Worm (Caenorhabditis elegans) whole organism, young adult: ENCODE data around the gene hsp-110.

Experiments used
- B0336.3 ChIP-seq: fragments of 200-800 bp; sonication (Bioruptor generic); IDR thresholded peaks from 2 replicates; pipeline ENCODE4 v1.3.6; 2022; ENCODE audit warnings: missing genetic modification characterization, missing compliant biosample characterization
- C06A6.2 ChIP-seq: fragments of 200-800 bp; sonication (Bioruptor generic); conservative IDR thresholded peaks from 2 replicates; pipeline ENCODE4 v1.3.6; 2022; ENCODE audit warnings: missing genetic modification characterization, missing compliant biosample characterization
- F10E7.11 ChIP-seq: sonication (generic microtip); optimal IDR thresholded peaks from 2 replicates; lab custom pipeline; 2017; ENCODE audit warnings: mild to moderate bottlenecking, missing genetic modification characterization, moderate library complexity, missing compliant biosample characterization
- F39B2.1 ChIP-seq: fragments of 200-800 bp; sonication (Bioruptor generic); IDR thresholded peaks from 2 replicates; pipeline ENCODE4 v1.3.6; 2022; ENCODE audit warnings: missing genetic modification reagents, missing genetic modification characterization, missing compliant biosample characterization
- F49E8.2 ChIP-seq: sonication (generic microtip); optimal IDR thresholded peaks from 3 replicates; lab custom pipeline; 2017; ENCODE audit warnings: missing genetic modification characterization, mild to moderate bottlenecking, missing compliant biosample characterization, antibody characterized with exemption, moderate library complexity; ENCODE audit not compliant: insufficient read depth
- F57C9.4 ChIP-seq: sonication (generic microtip); optimal IDR thresholded peaks from 2 replicates; lab custom pipeline; 2017; ENCODE audit warnings: mild to moderate bottlenecking, missing genetic modification characterization, missing compliant biosample characterization
- K11D2.4 ChIP-seq: fragments of 200-800 bp; sonication (Bioruptor generic); IDR thresholded peaks from 2 replicates; pipeline ENCODE4 v1.3.6; 2022; ENCODE audit warnings: missing genetic modification reagents, missing genetic modification characterization, missing compliant biosample characterization
- Y56A3A.18 ChIP-seq: fragments of 200-800 bp; sonication (Bioruptor generic); IDR thresholded peaks from 2 replicates; pipeline ENCODE4 v1.3.6; 2022; ENCODE audit warnings: missing genetic modification reagents, missing genetic modification characterization, missing compliant biosample characterization
- Y95B8A.8 ChIP-seq: fragments of 200-800 bp; sonication (Bioruptor generic); IDR thresholded peaks from 2 replicates; pipeline ENCODE4 v1.3.6; 2022; ENCODE audit warnings: missing genetic modification reagents, missing genetic modification characterization, missing compliant biosample characterization
- ZK185.1 ChIP-seq: sonication (generic microtip); optimal IDR thresholded peaks from 2 replicates; lab custom pipeline; 2016; ENCODE audit warnings: mild to moderate bottlenecking, missing genetic modification characterization, missing compliant biosample characterization; ENCODE audit not compliant: poor library complexity, severe bottlenecking
- akir-1 ChIP-seq: fragments of 200-800 bp; sonication (Bioruptor generic); optimal IDR thresholded peaks from 2 replicates; lab custom pipeline; 2018; ENCODE audit warnings: mild to moderate bottlenecking, missing genetic modification characterization, moderate library complexity, missing compliant biosample characterization
- attf-3 ChIP-seq: fragments of 200-800 bp; sonication (Bioruptor generic); conservative IDR thresholded peaks from 2 replicates; pipeline ENCODE4 v1.3.6; 2022; ENCODE audit warnings: missing genetic modification reagents, missing genetic modification characterization, missing compliant biosample characterization
- bed-1 ChIP-seq: fragments of 200-800 bp; sonication (Bioruptor generic); IDR thresholded peaks from 2 replicates; pipeline ENCODE4 v1.3.6; 2022; ENCODE audit warnings: missing genetic modification reagents, missing genetic modification characterization, missing compliant biosample characterization
- ccch-3 ChIP-seq: fragments of 200-800 bp; sonication (Bioruptor generic); optimal IDR thresholded peaks from 2 replicates; lab custom pipeline; 2018; ENCODE audit warnings: mild to moderate bottlenecking, missing genetic modification characterization, missing compliant biosample characterization
- ceh-58 ChIP-seq: fragments of 200-800 bp; sonication (Bioruptor generic); IDR thresholded peaks from 2 replicates; pipeline ENCODE4 v1.3.6; 2022; ENCODE audit warnings: missing genetic modification characterization, missing compliant biosample characterization
- ceh-79 ChIP-seq: sonication (generic microtip); optimal IDR thresholded peaks from 2 replicates; lab custom pipeline; 2017; ENCODE audit warnings: mild to moderate bottlenecking, missing genetic modification characterization, missing compliant biosample characterization
- dpff-1 ChIP-seq: sonication (generic microtip); optimal IDR thresholded peaks from 2 replicates; lab custom pipeline; 2017; ENCODE audit warnings: mild to moderate bottlenecking, missing genetic modification characterization, missing compliant biosample characterization
- dpl-1 ChIP-seq: fragments of 150-350 bp; optimal IDR thresholded peaks from 2 replicates; lab custom pipeline; 2014; ENCODE audit warnings: missing biosample characterization, missing genetic modification reagents, missing genetic modification characterization
- egl-44 ChIP-seq: fragments of 200-800 bp; sonication (Bioruptor generic); IDR thresholded peaks from 2 replicates; pipeline ENCODE4 v1.3.6; 2022; ENCODE audit warnings: missing genetic modification reagents, missing genetic modification characterization, missing compliant biosample characterization
- fkh-3 ChIP-seq: sonication (generic microtip); optimal IDR thresholded peaks from 2 replicates; lab custom pipeline; 2016; ENCODE audit warnings: mild to moderate bottlenecking, missing genetic modification characterization, missing compliant biosample characterization
- gei-17 ChIP-seq: fragments of 200-800 bp; sonication (Bioruptor generic); optimal IDR thresholded peaks from 2 replicates; lab custom pipeline; 2018; ENCODE audit warnings: mild to moderate bottlenecking, missing genetic modification characterization, missing compliant biosample characterization
- hlh-26 ChIP-seq: fragments of 200-800 bp; sonication (Bioruptor generic); conservative IDR thresholded peaks from 2 replicates; pipeline ENCODE4 v1.3.6; 2022; ENCODE audit warnings: missing genetic modification reagents, missing genetic modification characterization, missing compliant biosample characterization
- lag-1 ChIP-seq: fragments of 200-800 bp; sonication (Bioruptor generic); IDR thresholded peaks from 2 replicates; pipeline ENCODE4 v1.3.6; 2022; ENCODE audit warnings: missing genetic modification reagents, missing genetic modification characterization, missing compliant biosample characterization
- let-526 ChIP-seq: fragments of 200-800 bp; sonication (Bioruptor generic); IDR thresholded peaks from 2 replicates; pipeline ENCODE4 v1.3.6; 2022; ENCODE audit warnings: missing genetic modification reagents, missing genetic modification characterization, missing compliant biosample characterization
- let-607 ChIP-seq, 2 experiments: fragments of 200-800 bp in 1 of 2; sonication (Bioruptor generic) in 1 of 2; sonication (generic microtip) in 1 of 2; optimal IDR thresholded peaks; 2 replicates each; lab custom pipeline; 2016 to 2018; ENCODE audit warnings: mild to moderate bottlenecking in 2 of 2, missing compliant biosample characterization in 2 of 2, missing genetic modification characterization in 2 of 2, moderate library complexity in 2 of 2, missing genotype in 1 of 2
- lsl-1 ChIP-seq: fragments of 200-800 bp; sonication (Bioruptor generic); optimal IDR thresholded peaks from 2 replicates; lab custom pipeline; 2018; ENCODE audit warnings: mild to moderate bottlenecking, missing genetic modification characterization, moderate library complexity, missing compliant biosample characterization
- madf-3 ChIP-seq: fragments of 200-800 bp; sonication (Bioruptor generic); IDR thresholded peaks from 2 replicates; pipeline ENCODE4 v1.3.6; 2022; ENCODE audit warnings: missing genetic modification reagents, missing genetic modification characterization, missing compliant biosample characterization
- madf-8 ChIP-seq: fragments of 200-800 bp; sonication (Bioruptor generic); conservative IDR thresholded peaks from 2 replicates; pipeline ENCODE4 v1.3.6; 2022; ENCODE audit warnings: missing genetic modification reagents, missing genetic modification characterization, missing compliant biosample characterization
- mel-28 ChIP-seq: sonication (generic microtip); optimal IDR thresholded peaks from 2 replicates; lab custom pipeline; 2016; ENCODE audit warnings: borderline replicate concordance, mild to moderate bottlenecking, missing genetic modification characterization, missing compliant biosample characterization
- mes-4 ChIP-seq: sonication (generic microtip); optimal IDR thresholded peaks from 2 replicates; lab custom pipeline; 2016; ENCODE audit warnings: missing genotype, missing genetic modification characterization, missing compliant biosample characterization
- nhr-120 ChIP-seq: fragments of 200-800 bp; sonication (Bioruptor generic); IDR thresholded peaks from 2 replicates; pipeline ENCODE4 v1.3.6; 2022; ENCODE audit warnings: missing genetic modification characterization, missing compliant biosample characterization
- nhr-27 ChIP-seq: fragments of 200-800 bp; sonication (Bioruptor generic); optimal IDR thresholded peaks from 2 replicates; lab custom pipeline; 2018; ENCODE audit warnings: mild to moderate bottlenecking, missing genetic modification characterization, moderate library complexity, missing compliant biosample characterization
- nhr-80 ChIP-seq: sonication (generic microtip); optimal IDR thresholded peaks from 2 replicates; lab custom pipeline; 2016; ENCODE audit warnings: missing genetic modification characterization, missing compliant biosample characterization
- pbrm-1 ChIP-seq: fragments of 200-800 bp; sonication (Bioruptor generic); IDR thresholded peaks from 2 replicates; pipeline ENCODE4 v1.3.6; 2022; ENCODE audit warnings: missing genetic modification reagents, missing genetic modification characterization, missing compliant biosample characterization
- rec-8 ChIP-seq, 2 experiments: sonication (generic microtip); optimal IDR thresholded peaks; 2 replicates each; lab custom pipeline; 2016; ENCODE audit warnings: mild to moderate bottlenecking in 2 of 2, missing genetic modification characterization in 2 of 2, missing genetic modification reagents in 2 of 2, missing genotype in 2 of 2, missing biosample characterization in 1 of 2, missing compliant biosample characterization in 1 of 2, moderate library complexity in 1 of 2
- sdz-38 ChIP-seq: sonication (generic microtip); optimal IDR thresholded peaks from 2 replicates; lab custom pipeline; 2016; ENCODE audit warnings: missing genotype, missing genetic modification characterization, missing compliant biosample characterization
- snpc-4 ChIP-seq, 5 experiments: fragments of 150-350 bp in 1 of 5; sonication (generic microtip) in 4 of 5; optimal IDR thresholded peaks; 2 replicates each; lab custom pipeline; 2014 to 2018; ENCODE audit warnings: missing genetic modification characterization in 5 of 5, missing biosample characterization in 3 of 5, antibody characterized with exemption in 2 of 5, mild to moderate bottlenecking in 2 of 5, missing compliant biosample characterization in 2 of 5, missing genotype in 2 of 5, moderate library complexity in 2 of 5, missing genetic modification reagents in 1 of 5
- sptf-2 ChIP-seq: fragments of 200-800 bp; sonication (Bioruptor generic); optimal IDR thresholded peaks from 2 replicates; lab custom pipeline; 2018; ENCODE audit warnings: mild to moderate bottlenecking, missing genetic modification characterization, missing compliant biosample characterization
- tbp1 ChIP-seq: fragments of 200-800 bp; sonication (Bioruptor generic); optimal IDR thresholded peaks from 2 replicates; lab custom pipeline; 2018; ENCODE audit warnings: mild to moderate bottlenecking, missing genetic modification characterization, missing compliant biosample characterization
- unc-130 ChIP-seq: sonication (generic microtip); optimal IDR thresholded peaks from 2 replicates; lab custom pipeline; 2016; ENCODE audit warnings: missing genetic modification reagents, missing genetic modification characterization, missing compliant biosample characterization
- zim-3 ChIP-seq: sonication (generic microtip); optimal IDR thresholded peaks from 2 replicates; lab custom pipeline; 2017; ENCODE audit warnings: mild to moderate bottlenecking, missing genetic modification characterization, moderate library complexity, missing compliant biosample characterization
- ztf-28 ChIP-seq: fragments of 200-800 bp; sonication (Bioruptor generic); IDR thresholded peaks from 2 replicates; pipeline ENCODE4 v1.3.6; 2022; ENCODE audit warnings: missing genetic modification reagents, missing genetic modification characterization, missing compliant biosample characterization
- ztf-3 ChIP-seq: fragments of 200-800 bp; sonication (Bioruptor generic); optimal IDR thresholded peaks from 2 replicates; lab custom pipeline; 2018; ENCODE audit warnings: mild to moderate bottlenecking, missing genetic modification characterization, missing compliant biosample characterization

The hsp-110 gene

DNA sequence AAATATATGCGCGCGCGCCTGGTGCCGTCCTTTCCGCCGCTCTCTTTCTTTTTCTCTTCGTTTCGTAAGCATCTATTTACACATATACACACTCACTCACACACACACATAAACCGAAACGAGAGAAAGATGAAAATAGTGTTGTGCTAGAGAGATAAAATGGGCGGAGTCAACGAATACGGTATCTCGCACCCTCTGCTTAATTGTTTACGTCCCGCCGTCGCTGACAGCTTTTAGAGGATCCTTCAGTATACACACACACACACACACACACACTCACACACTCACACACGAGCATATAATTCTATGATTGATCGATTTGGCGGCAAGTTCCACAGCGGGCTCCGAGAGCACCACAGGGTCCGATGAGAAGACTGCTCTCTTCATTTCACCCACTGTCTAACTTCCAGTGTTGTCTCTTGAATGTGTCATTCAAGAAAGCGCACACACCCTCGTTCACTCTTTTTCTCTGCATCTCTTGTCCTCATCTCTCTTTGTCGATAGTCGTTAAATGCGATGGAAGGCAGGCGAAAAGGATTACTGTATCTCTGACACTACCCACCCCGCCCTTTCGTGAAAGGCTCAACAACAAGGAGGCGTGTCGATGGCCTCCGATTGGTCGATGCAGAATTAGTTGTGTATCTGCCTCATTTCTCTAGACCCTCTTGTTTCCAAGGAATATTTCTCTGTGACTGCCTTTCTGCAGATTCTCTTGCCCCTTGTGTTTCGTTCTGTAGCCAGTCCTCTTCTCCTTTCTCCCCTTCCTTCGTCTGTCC lies 29.3 kb downstream of the hsp-110 start (continued):
- no peak for TF ChIP-seq unc-130 (GFP tag; lab: Kevin White, UChicago)
- TF ChIP-seq dpl-1 (GFP tag; lab: Kevin White, UChicago) = no peak
- TF ChIP-seq rec-8 (tag; optimal IDR thresholded peaks at IDR 0.05; lab: Kevin White, UChicago) = no peak
- no peak for TF ChIP-seq ccch-3 (GFP tag; lab: Kevin White, UChicago)
- TF ChIP-seq ztf-28 (GFP tag; lab: Robert Waterston, UW) = no peak
- TF ChIP-seq K11D2.4 (GFP tag; lab: Robert Waterston, UW) = peak; percentile 62; the same call in 1 of the 2 replicates
- no peak for TF ChIP-seq sptf-2
- peak; percentile 80 for TF ChIP-seq B0336.3 (GFP tag; lab: Robert Waterston, UW)
- no peak for TF ChIP-seq ceh-58 (GFP tag; lab: Robert Waterston, UW)
- TF ChIP-seq mel-28 (tag; lab: Kevin White, UChicago) = no peak
- TF ChIP-seq lag-1 = no peak
- no peak for TF ChIP-seq lsl-1 (GFP tag; lab: Kevin White, UChicago)
- TF ChIP-seq tbp1 (GFP tag; lab: Kevin White, UChicago) = peak; percentile 45
- TF ChIP-seq Y56A3A.18 = peak; percentile 73; the same call in 1 of the 2 replicates
- no peak for TF ChIP-seq egl-44 (GFP tag; lab: Robert Waterston, UW)
- TF ChIP-seq attf-3 (GFP tag; lab: Robert Waterston, UW) = no peak
- peak; percentile 80 for TF ChIP-seq ztf-3 (GFP tag; lab: Kevin White, UChicago)
- TF ChIP-seq let-607 (tag; optimal IDR thresholded peaks at IDR 0.05; lab: Kevin White, UChicago) = peak; percentile 42 to 88
- TF ChIP-seq hlh-26 (GFP tag; lab: Robert Waterston, UW) = no peak
- no peak for TF ChIP-seq nhr-27
- TF ChIP-seq F39B2.1 (GFP tag; lab: Robert Waterston, UW) = no peak
- no peak for TF ChIP-seq F49E8.2
- no peak for TF ChIP-seq zim-3 (tag; lab: Kevin White, UChicago)
- no peak for TF ChIP-seq sdz-38 (tag; lab: Kevin White, UChicago)
- no peak for TF ChIP-seq Y95B8A.8 (GFP tag; lab: Robert Waterston, UW)
- no peak for TF ChIP-seq madf-3
- peak; percentile 34 for TF ChIP-seq akir-1 (GFP tag; lab: Kevin White, UChicago)
- peak; percentile 41 for TF ChIP-seq ZK185.1
- TF ChIP-seq let-526 (GFP tag; lab: Robert Waterston, UW) = peak; percentile 61; the same call in 1 of the 2 replicates
- TF ChIP-seq C06A6.2 (GFP tag; lab: Robert Waterston, UW) = peak; percentile 66
- TF ChIP-seq mes-4 = no peak
- TF ChIP-seq gei-17 (GFP tag; lab: Kevin White, UChicago) = peak; percentile 54
- no peak for TF ChIP-seq fkh-3 (tag; lab: Kevin White, UChicago)
- TF ChIP-seq ceh-79 (tag; lab: Kevin White, UChicago) = peak; percentile 63
- TF ChIP-seq pbrm-1 (GFP tag; lab: Robert Waterston, UW) = peak; percentile 34; the same call in 1 of the 2 replicates
- TF ChIP-seq nhr-120 = no peak
- TF ChIP-seq F10E7.11 (tag; lab: Kevin White, UChicago) = peak; percentile 45
- no peak for TF ChIP-seq madf-8 (GFP tag; lab: Robert Waterston, UW)
- TF ChIP-seq F57C9.4 (tag; lab: Kevin White, UChicago) = no peak
- TF ChIP-seq nhr-80 (tag; lab: Kevin White, UChicago) = peak; percentile 91
- no peak for TF ChIP-seq bed-1 (GFP tag; lab: Robert Waterston, UW)
- TF ChIP-seq dpff-1 (tag; lab: Kevin White, UChicago) = no peak
- peak; percentile 12 for TF ChIP-seq snpc-4 (GFP tag; optimal IDR thresholded peaks at IDR 0.05; lab: Kevin White, UChicago)
- peak in 3 of 4 experiments; percentile 35 to 67 (median 63) for TF ChIP-seq snpc-4 (tag; optimal IDR thresholded peaks at IDR 0.05; lab: Kevin White, UChicago)
- TF ChIP-seq, all 124 proteins: peak for 46
